Fruit fly (Drosophila melanogaster) whole organism, embryonic: ENCODE results near the gene Cpr78Cb.
A peak's percentile ranks its signal among the peaks of the same experiment; 100 is the strongest.

ENCODE experiments used
- Atf6 ChIP-seq: fragments of 200-800 bp; sonication (Bioruptor generic); IDR thresholded peaks from 2 replicates; pipeline ENCODE4 v1.3.6; 2022; ENCODE audit warnings: missing biosample characterization, missing genetic modification characterization
- Blimp-1 ChIP-seq: fragments of 200-800 bp; sonication (Bioruptor generic); optimal IDR thresholded peaks from 3 replicates; lab custom pipeline; 2018; ENCODE audit warnings: missing biosample characterization, missing genetic modification characterization, mild to moderate bottlenecking, moderate library complexity, missing genetic modification reagents
- BtbVII ChIP-seq: fragments of 200-800 bp; sonication (Bioruptor generic); optimal IDR thresholded peaks from 3 replicates; lab custom pipeline; 2017; ENCODE audit warnings: missing biosample characterization, mild to moderate bottlenecking, missing genetic modification characterization
- C15 ChIP-seq: fragments of 200-800 bp; sonication (Bioruptor generic); IDR thresholded peaks from 3 replicates; pipeline ENCODE4 v1.3.6; 2022; ENCODE audit warnings: missing biosample characterization, missing genetic modification characterization
- CG10147 ChIP-seq: fragments of 200-800 bp; sonication (Bioruptor generic); optimal IDR thresholded peaks from 2 replicates; lab custom pipeline; 2019; ENCODE audit warnings: missing biosample characterization, mild to moderate bottlenecking, missing genetic modification characterization, moderate library complexity
- CG10543 ChIP-seq: fragments of 200-800 bp; sonication (Bioruptor generic); optimal IDR thresholded peaks from 3 replicates; lab custom pipeline; 2017; ENCODE audit warnings: missing biosample characterization, mild to moderate bottlenecking, missing genetic modification characterization, moderate library complexity
- CG13287 ChIP-seq: fragments of 200-800 bp; sonication (Bioruptor generic); IDR thresholded peaks from 2 replicates; pipeline ENCODE4 v1.3.6; 2022; ENCODE audit warnings: missing biosample characterization, missing genetic modification characterization; ENCODE audit not compliant: partially characterized antibody
- CG13775 ChIP-seq: fragments of 200-800 bp; sonication (Bioruptor generic); optimal IDR thresholded peaks from 3 replicates; lab custom pipeline; 2017; ENCODE audit warnings: missing biosample characterization, mild to moderate bottlenecking, missing genetic modification characterization
- CG14014 ChIP-seq: fragments of 200-800 bp; sonication (Bioruptor generic); IDR thresholded peaks from 2 replicates; pipeline ENCODE4 v1.3.6; 2022; ENCODE audit warnings: missing biosample characterization, missing genetic modification characterization
- CG15601 ChIP-seq: fragments of 200-800 bp; sonication (Bioruptor generic); optimal IDR thresholded peaks from 3 replicates; lab custom pipeline; 2019; ENCODE audit warnings: missing biosample characterization, mild to moderate bottlenecking, missing genetic modification characterization, moderate library complexity
- CG1602 ChIP-seq: fragments of 200-800 bp; sonication (Bioruptor generic); optimal IDR thresholded peaks from 3 replicates; lab custom pipeline; 2016; ENCODE audit warnings: missing biosample characterization, missing genetic modification characterization
- CG1603 ChIP-seq: fragments of 200-800 bp; sonication (Bioruptor generic); optimal IDR thresholded peaks from 2 replicates; lab custom pipeline; 2019; ENCODE audit warnings: missing biosample characterization, mild to moderate bottlenecking, missing genetic modification characterization, moderate library complexity
- CG16863 ChIP-seq: fragments of 200-800 bp; sonication (Bioruptor generic); optimal IDR thresholded peaks from 3 replicates; lab custom pipeline; 2016; ENCODE audit warnings: missing biosample characterization, missing genetic modification characterization
- CG2678 ChIP-seq: fragments of 200-800 bp; sonication (Bioruptor generic); optimal IDR thresholded peaks from 3 replicates; lab custom pipeline; 2019; ENCODE audit warnings: missing biosample characterization, mild to moderate bottlenecking, missing genetic modification characterization, moderate library complexity
- CG2875 ChIP-seq: fragments of 200-800 bp; sonication (Bioruptor generic); optimal IDR thresholded peaks from 2 replicates; lab custom pipeline; 2017; ENCODE audit warnings: missing biosample characterization, mild to moderate bottlenecking, missing genetic modification characterization, missing genetic modification reagents
- CG31441 ChIP-seq: fragments of 200-800 bp; sonication (Bioruptor generic); IDR thresholded peaks from 2 replicates; pipeline ENCODE4 v1.3.6; 2022; ENCODE audit warnings: missing biosample characterization, missing genetic modification characterization
- CG3407 ChIP-seq: fragments of 200-800 bp; sonication (Bioruptor generic); optimal IDR thresholded peaks from 2 replicates; lab custom pipeline; 2018; ENCODE audit warnings: missing biosample characterization, mild to moderate bottlenecking, missing genetic modification characterization
- CG4617 ChIP-seq: fragments of 200-800 bp; sonication (Bioruptor generic); optimal IDR thresholded peaks from 3 replicates; lab custom pipeline; 2016; ENCODE audit warnings: missing biosample characterization, missing genetic modification characterization, borderline replicate concordance
- CG5953 ChIP-seq: fragments of 200-800 bp; sonication (Bioruptor generic); IDR thresholded peaks from 2 replicates; pipeline ENCODE4 v1.3.6; 2022; ENCODE audit warnings: missing biosample characterization, missing genetic modification characterization
- CG9215 ChIP-seq: fragments of 200-800 bp; sonication (Bioruptor generic); IDR thresholded peaks from 2 replicates; pipeline ENCODE4 v1.3.6; 2022; ENCODE audit warnings: missing biosample characterization, missing genetic modification characterization
- CkIIα-i1 ChIP-seq: fragments of 200-800 bp; sonication (Bioruptor generic); IDR thresholded peaks from 2 replicates; pipeline ENCODE4 v1.3.6; 2022; ENCODE audit warnings: missing biosample characterization, missing genetic modification characterization
- Dek ChIP-seq: fragments of 200-800 bp; sonication (Bioruptor generic); optimal IDR thresholded peaks from 3 replicates; lab custom pipeline; 2019; ENCODE audit warnings: missing biosample characterization, mild to moderate bottlenecking, missing genetic modification characterization, moderate library complexity
- Dip2 ChIP-seq: fragments of 200-800 bp; sonication (Bioruptor generic); IDR thresholded peaks from 2 replicates; pipeline ENCODE4 v1.3.6; 2022; ENCODE audit warnings: missing biosample characterization, missing genetic modification characterization
- GATAe ChIP-seq: fragments of 200-800 bp; sonication (Bioruptor generic); conservative IDR thresholded peaks from 2 replicates; pipeline ENCODE4 v1.3.6; 2022; ENCODE audit warnings: missing biosample characterization, missing genetic modification characterization
- HLH54F ChIP-seq: fragments of 200-800 bp; sonication (Bioruptor generic); optimal IDR thresholded peaks from 3 replicates; lab custom pipeline; 2016; ENCODE audit warnings: missing biosample characterization, missing genetic modification characterization
- Hey ChIP-seq: fragments of 200-800 bp; sonication (Bioruptor generic); optimal IDR thresholded peaks from 3 replicates; lab custom pipeline; 2018; ENCODE audit warnings: missing biosample characterization, mild to moderate bottlenecking, missing genetic modification characterization
- MTF-1 ChIP-seq: fragments of 200-800 bp; sonication (Bioruptor generic); optimal IDR thresholded peaks from 2 replicates; lab custom pipeline; 2018; ENCODE audit warnings: missing biosample characterization, mild to moderate bottlenecking, missing genetic modification characterization, borderline replicate concordance
- Med ChIP-seq: fragments of 200-800 bp; sonication (Bioruptor generic); peaks from one replicate; lab custom pipeline; 2016; ENCODE audit warnings: missing biosample characterization, missing genetic modification characterization, mild to moderate bottlenecking, inconsistent platforms, moderate library complexity
- Myb ChIP-seq: fragments of 200-800 bp; sonication (Bioruptor generic); optimal IDR thresholded peaks from 2 replicates; lab custom pipeline; 2016; ENCODE audit warnings: missing biosample characterization, missing genetic modification characterization
- Poxn ChIP-seq: fragments of 200-800 bp; sonication (Bioruptor generic); IDR thresholded peaks from 2 replicates; pipeline ENCODE4 v1.3.6; 2022; ENCODE audit warnings: missing biosample characterization, missing genetic modification characterization
- Rfx ChIP-seq: fragments of 200-800 bp; sonication (Bioruptor generic); IDR thresholded peaks from 2 replicates; pipeline ENCODE4 v1.3.6; 2022; ENCODE audit warnings: missing biosample characterization, missing genetic modification characterization
- Sin3A ChIP-seq: fragments of >200 bp; optimal IDR thresholded peaks from 2 replicates; lab custom pipeline; 2018
- Ssrp ChIP-seq: fragments of 200-800 bp; sonication (Bioruptor generic); optimal IDR thresholded peaks from 2 replicates; lab custom pipeline; 2018; ENCODE audit warnings: missing biosample characterization, mild to moderate bottlenecking, missing genetic modification characterization, moderate library complexity
- Vsx1 ChIP-seq: fragments of 200-800 bp; sonication (Bioruptor generic); optimal IDR thresholded peaks from 2 replicates; lab custom pipeline; 2017; ENCODE audit warnings: missing biosample characterization, mild to moderate bottlenecking, missing genetic modification characterization, missing genetic modification reagents
- ara ChIP-seq: fragments of 200-800 bp; sonication (Bioruptor generic); IDR thresholded peaks from 2 replicates; pipeline ENCODE4 v1.3.6; 2022; ENCODE audit warnings: missing biosample characterization, missing genetic modification characterization
- bigmax ChIP-seq: fragments of 200-800 bp; sonication (Bioruptor generic); optimal IDR thresholded peaks from 2 replicates; lab custom pipeline; 2018; ENCODE audit warnings: missing biosample characterization, mild to moderate bottlenecking, missing genetic modification characterization
- dati ChIP-seq: fragments of 200-800 bp; sonication (Bioruptor generic); IDR thresholded peaks from 2 replicates; pipeline ENCODE4 v1.3.6; 2022; ENCODE audit warnings: missing biosample characterization, missing genetic modification characterization
- hkb ChIP-seq, 2 experiments: fragments of 200-800 bp in 1 of 2; fragments of >200 bp in 1 of 2; sonication (Bioruptor generic) in 1 of 2; IDR thresholded peaks in 1 of 2; optimal IDR thresholded peaks in 1 of 2; 2 replicates each; pipeline versions ENCODE4 v1.3.6 to Lab custom; 2017 to 2022; ENCODE audit warnings: missing biosample characterization in 1 of 2, missing genetic modification characterization in 1 of 2
- hth ChIP-seq: fragments of >200 bp; optimal IDR thresholded peaks from 2 replicates; lab custom pipeline; 2017; ENCODE audit warnings: inconsistent platforms
- lbe ChIP-seq: fragments of 200-800 bp; sonication (Bioruptor generic); optimal IDR thresholded peaks from 2 replicates; lab custom pipeline; 2016; ENCODE audit warnings: missing biosample characterization, mild to moderate bottlenecking, missing genetic modification characterization
- lola ChIP-seq, 3 experiments: fragments of >200 bp in 2 of 3; fragments of 200-800 bp in 1 of 3; sonication (Bioruptor generic) in 1 of 3; optimal IDR thresholded peaks; 2 replicates each; lab custom pipeline; 2017 to 2019; ENCODE audit warnings: missing biosample characterization in 3 of 3, missing genetic modification characterization in 3 of 3, mild to moderate bottlenecking in 1 of 3, moderate library complexity in 1 of 3
- nerfin-2 ChIP-seq: fragments of 200-800 bp; sonication (Bioruptor generic); IDR thresholded peaks from 2 replicates; pipeline ENCODE4 v1.3.6; 2022; ENCODE audit warnings: missing biosample characterization, missing genetic modification characterization; ENCODE audit not compliant: partially characterized antibody
- nmo ChIP-seq: fragments of 200-800 bp; sonication (Bioruptor generic); optimal IDR thresholded peaks from 2 replicates; lab custom pipeline; 2018; ENCODE audit warnings: missing biosample characterization, mild to moderate bottlenecking, missing genetic modification characterization, moderate library complexity
- odd ChIP-seq: fragments of 200-800 bp; sonication (Bioruptor generic); optimal IDR thresholded peaks from 2 replicates; lab custom pipeline; 2017; ENCODE audit warnings: missing biosample characterization, mild to moderate bottlenecking, missing genetic modification characterization
- pum ChIP-seq: fragments of 200-800 bp; sonication (Bioruptor generic); optimal IDR thresholded peaks from 2 replicates; lab custom pipeline; 2016; ENCODE audit warnings: missing biosample characterization, missing genetic modification characterization
- repo ChIP-seq: fragments of 200-800 bp; sonication (Bioruptor generic); optimal IDR thresholded peaks from 2 replicates; lab custom pipeline; 2016; ENCODE audit warnings: missing biosample characterization, missing genetic modification characterization
- sim ChIP-seq: fragments of 200-800 bp; sonication (Bioruptor generic); IDR thresholded peaks from 2 replicates; pipeline ENCODE4 v1.3.6; 2022; ENCODE audit warnings: missing biosample characterization, missing genetic modification characterization
- so ChIP-seq: fragments of 200-800 bp; sonication (Bioruptor generic); IDR thresholded peaks from 3 replicates; pipeline ENCODE4 v1.3.6; 2022; ENCODE audit warnings: missing biosample characterization, missing genetic modification characterization
- unpg ChIP-seq: fragments of 200-800 bp; sonication (Bioruptor generic); optimal IDR thresholded peaks from 3 replicates; lab custom pipeline; 2018; ENCODE audit warnings: missing biosample characterization, mild to moderate bottlenecking, missing genetic modification characterization, moderate library complexity
- zen ChIP-seq: fragments of 200-800 bp; sonication (Bioruptor generic); optimal IDR thresholded peaks from 3 replicates; lab custom pipeline; 2018; ENCODE audit warnings: missing biosample characterization, mild to moderate bottlenecking, missing genetic modification characterization, moderate library complexity

The Cpr78Cb gene

dm6 chr3L:21280996-21281691 is 13.1 kb upstream of the Cpr78Cb start, which contains the start of gene ppl (continued):
- no peak for TF ChIP-seq CG14014 (GFP tag; lab: Robert Waterston, UW)
- no peak for TF ChIP-seq Vsx1 (GFP tag; lab: Kevin White, UChicago)
- TF ChIP-seq CG2678 = peak; percentile 1
- no peak for TF ChIP-seq Dip2
- TF ChIP-seq CG13287 (GFP tag; lab: Robert Waterston, UW) = peak; percentile 73
- no peak for TF ChIP-seq Blimp-1
- no peak for TF ChIP-seq nerfin-2 (GFP tag; lab: Robert Waterston, UW)
- TF ChIP-seq unpg (GFP tag; lab: Kevin White, UChicago) = no peak
- TF ChIP-seq repo (GFP tag; lab: Kevin White, UChicago) = no peak
- no peak for TF ChIP-seq Ssrp (tag; lab: Kevin White, UChicago)
- peak; percentile 9 for TF ChIP-seq CG10147
- peak; percentile 7 for TF ChIP-seq CG15601 (tag; lab: Kevin White, UChicago)
- TF ChIP-seq CG1602 (GFP tag; lab: Kevin White, UChicago) = no peak
- peak; percentile 17 for TF ChIP-seq MTF-1 (GFP tag; lab: Kevin White, UChicago)
- no peak for TF ChIP-seq CG5953 (GFP tag; lab: Robert Waterston, UW)
- TF ChIP-seq hkb (optimal IDR thresholded peaks at IDR 0.05; lab: Kevin White, UChicago) = peak; percentile 8
- peak; percentile 32; the same call in 1 of the 2 replicates for TF ChIP-seq hkb (GFP tag; IDR thresholded peaks at IDR 0.05; lab: Robert Waterston, UW)
- no peak for TF ChIP-seq Poxn (GFP tag; lab: Robert Waterston, UW)
- TF ChIP-seq zen = peak; percentile 4
- TF ChIP-seq bigmax (GFP tag; lab: Kevin White, UChicago) = no peak
- TF ChIP-seq dati (GFP tag; lab: Robert Waterston, UW) = no peak
- TF ChIP-seq lbe (GFP tag; lab: Kevin White, UChicago) = peak; percentile 26
- TF ChIP-seq hth (lab: Kevin White, UChicago) = no peak
- TF ChIP-seq sim (GFP tag; lab: Robert Waterston, UW) = no peak
- TF ChIP-seq Rfx (GFP tag; lab: Robert Waterston, UW) = no peak
- peak; percentile 29 for TF ChIP-seq CG4617
- no peak for TF ChIP-seq CG13775 (GFP tag; lab: Kevin White, UChicago)
- no peak for TF ChIP-seq ara (GFP tag; lab: Robert Waterston, UW)
- no peak for TF ChIP-seq CG3407 (GFP tag; lab: Kevin White, UChicago)
- peak; percentile 60 for TF ChIP-seq Med (GFP tag; lab: Kevin White, UChicago)
- peak; percentile 64 for TF ChIP-seq CG1603 (tag; lab: Kevin White, UChicago)
- TF ChIP-seq CG10543 = peak; percentile 65
- no peak for TF ChIP-seq Hey (tag; lab: Kevin White, UChicago)
- no peak for TF ChIP-seq CG16863 (GFP tag; lab: Kevin White, UChicago)
- no peak for TF ChIP-seq CkIIα-i1
- TF ChIP-seq pum (GFP tag; lab: Kevin White, UChicago) = no peak
- no peak for TF ChIP-seq lola (GFP tag; optimal IDR thresholded peaks at IDR 0.05; lab: Kevin White, UChicago)
- TF ChIP-seq Sin3A = peak; percentile 28
- TF ChIP-seq BtbVII = no peak
- no peak for TF ChIP-seq CG2875 (GFP tag; lab: Kevin White, UChicago)
- TF ChIP-seq CG31441 (GFP tag; lab: Robert Waterston, UW) = no peak
- TF ChIP-seq Myb = no peak
- no peak for TF ChIP-seq C15 (GFP tag; lab: Robert Waterston, UW)
- TF ChIP-seq Atf6 (GFP tag; lab: Robert Waterston, UW) = no peak
- peak; percentile 0 for TF ChIP-seq odd (GFP tag; lab: Kevin White, UChicago)
- TF ChIP-seq nmo (GFP tag; lab: Kevin White, UChicago) = no peak
- no peak for TF ChIP-seq so (GFP tag; lab: Robert Waterston, UW)
- TF ChIP-seq HLH54F = no peak
- TF ChIP-seq GATAe (GFP tag; lab: Robert Waterston, UW) = no peak
- TF ChIP-seq CG9215 (GFP tag; lab: Robert Waterston, UW) = no peak
- no peak for TF ChIP-seq Dek (tag; lab: Kevin White, UChicago)
